Worm (Caenorhabditis elegans) whole organism, early embryonic: Measurements from ENCODE around the gene rom-1.

Experiments used
- B0310.2 ChIP-seq: sonication (generic microtip); optimal IDR thresholded peaks from 2 replicates; lab custom pipeline; 2016; ENCODE audit warnings: mild to moderate bottlenecking, missing genetic modification characterization, missing compliant biosample characterization
- F13C5.2 ChIP-seq: sonication (generic microtip); optimal IDR thresholded peaks from 2 replicates; lab custom pipeline; 2017; ENCODE audit warnings: mild to moderate bottlenecking, missing genetic modification characterization, inconsistent platforms, missing compliant biosample characterization
- aly-1 ChIP-seq: sonication (generic microtip); optimal IDR thresholded peaks from 2 replicates; lab custom pipeline; 2016; ENCODE audit warnings: missing genetic modification characterization, missing compliant biosample characterization
- ama-1 ChIP-seq: fragments of 150-350 bp; optimal IDR thresholded peaks from 2 replicates; lab custom pipeline; 2014
- ceh-13 ChIP-seq: fragments of 200-800 bp; sonication (Bioruptor generic); optimal IDR thresholded peaks from 2 replicates; lab custom pipeline; 2018; ENCODE audit warnings: mild to moderate bottlenecking, missing genetic modification characterization, missing compliant biosample characterization
- ceh-36 ChIP-seq: sonication (generic microtip); optimal IDR thresholded peaks from 2 replicates; lab custom pipeline; 2016; ENCODE audit warnings: missing genetic modification characterization, inconsistent platforms, missing compliant biosample characterization
- flt-1 ChIP-seq: fragments of 200-800 bp; sonication (Bioruptor generic); IDR thresholded peaks from 2 replicates; pipeline ENCODE4 v1.3.6; 2022; ENCODE audit warnings: missing genetic modification characterization, missing compliant biosample characterization
- hmg-4 ChIP-seq: fragments of 200-800 bp; sonication (Bioruptor generic); optimal IDR thresholded peaks from 2 replicates; lab custom pipeline; 2018; ENCODE audit warnings: mild to moderate bottlenecking, missing genetic modification characterization, missing compliant biosample characterization
- pes-1 ChIP-seq: fragments of 200-800 bp; sonication (Bioruptor generic); IDR thresholded peaks from 2 replicates; pipeline ENCODE4 v1.3.6; 2022; ENCODE audit warnings: missing genetic modification reagents, missing genetic modification characterization, missing compliant biosample characterization
- scrt-1 ChIP-seq: fragments of 200-800 bp; sonication (Bioruptor generic); IDR thresholded peaks from 2 replicates; pipeline ENCODE4 v1.3.6; 2022; ENCODE audit warnings: missing genetic modification characterization, missing compliant biosample characterization
- sea-1 ChIP-seq: fragments of 200-800 bp; sonication (Bioruptor generic); conservative IDR thresholded peaks from 2 replicates; pipeline ENCODE4 v1.3.6; 2022; ENCODE audit warnings: missing genetic modification characterization, missing compliant biosample characterization
- tra-4 ChIP-seq: sonication (generic microtip); optimal IDR thresholded peaks from 2 replicates; lab custom pipeline; 2017; ENCODE audit warnings: missing genetic modification characterization, missing compliant biosample characterization

DNA sequence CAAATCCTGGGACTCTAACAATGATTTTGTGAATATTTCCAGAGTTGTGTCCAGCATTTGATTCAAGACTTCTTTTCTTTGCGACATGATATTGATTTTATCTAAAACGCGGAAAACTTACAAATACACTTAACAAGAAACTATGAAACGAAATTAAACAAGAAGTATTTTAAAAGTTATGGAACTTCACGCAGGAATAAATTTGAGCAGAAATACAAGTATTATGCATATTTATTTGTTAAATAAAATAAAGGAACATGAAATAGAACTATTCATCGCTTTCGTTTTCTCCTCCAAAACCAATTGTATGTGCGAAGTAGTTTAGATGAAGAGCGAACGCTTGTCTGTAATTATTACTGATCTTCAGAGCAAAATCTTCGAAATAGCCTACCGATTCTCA lies 3.2 kb upstream of the rom-1 start, which contains the start of gene kbp-2:
- TF ChIP-seq F13C5.2 (tag; lab: Kevin White, UChicago): no peak
- no peak for TF ChIP-seq ama-1
- no peak for TF ChIP-seq hmg-4 (GFP tag; lab: Kevin White, UChicago)
- TF ChIP-seq ceh-36: no peak
- TF ChIP-seq flt-1 (GFP tag; lab: Robert Waterston, UW): no peak
- TF ChIP-seq aly-1: no peak
- TF ChIP-seq tra-4 (tag; lab: Kevin White, UChicago): no peak
- no peak for TF ChIP-seq B0310.2
- TF ChIP-seq scrt-1 (GFP tag; lab: Robert Waterston, UW): no peak
- no peak for TF ChIP-seq ceh-13 (GFP tag; lab: Kevin White, UChicago)
- no peak for TF ChIP-seq sea-1 (GFP tag; lab: Robert Waterston, UW)
- no peak for TF ChIP-seq pes-1 (GFP tag; lab: Robert Waterston, UW)
